Fruit fly (Drosophila melanogaster) whole organism, larva: Measurements from ENCODE around the gene neur.
A peak's percentile ranks its signal among the peaks of the same experiment; 100 is the strongest.

ENCODE experiments used
- noc ChIP-seq: fragments of 200-800 bp; sonication (Bioruptor generic); optimal IDR thresholded peaks from 3 replicates; lab custom pipeline; 2019; ENCODE audit warnings: missing biosample characterization, mild to moderate bottlenecking, missing genetic modification characterization, moderate library complexity

The neur gene

DNA sequence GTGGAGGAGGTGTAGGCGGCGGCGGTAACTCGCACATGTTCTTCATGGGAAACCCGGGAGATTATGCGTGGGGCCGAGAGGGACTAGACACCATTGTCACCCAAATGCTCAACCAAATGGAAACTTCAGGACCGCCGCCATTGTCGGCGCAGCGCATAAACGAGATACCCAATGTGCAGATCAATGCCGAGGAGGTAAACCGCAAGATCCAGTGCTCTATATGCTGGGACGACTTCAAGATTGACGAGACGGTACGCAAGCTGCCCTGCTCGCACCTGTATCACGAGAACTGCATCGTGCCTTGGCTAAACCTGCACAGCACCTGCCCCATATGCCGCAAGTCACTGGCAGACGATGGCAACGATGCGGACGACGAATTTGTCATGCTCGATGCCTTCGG, 32.0 kb downstream of the neur start:
- TF ChIP-seq noc (tag; lab: Kevin White, UChicago), result no peak

DNA sequence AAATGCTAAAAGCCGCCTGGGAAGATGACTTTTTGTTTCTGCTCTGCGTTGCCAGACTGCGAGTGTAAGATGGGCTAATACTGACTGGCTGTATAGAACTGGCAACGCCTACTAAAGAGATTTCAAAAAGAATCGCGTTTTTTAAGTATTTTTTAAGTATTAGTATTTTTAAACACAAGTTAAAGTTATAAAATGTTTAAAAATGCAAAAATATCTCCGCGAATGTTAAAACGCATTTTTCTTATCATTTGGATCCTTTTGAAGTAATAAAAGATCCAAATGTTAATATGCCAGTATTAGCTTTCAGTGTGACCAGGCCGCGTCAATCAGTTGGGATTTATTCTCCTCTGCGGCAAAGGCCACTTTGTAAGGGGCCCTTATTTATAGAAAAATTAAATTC, 33.1 kb downstream of the neur start, which contains the start of the genes Prosbeta3 and Iru:
Prosbeta3 (minus strand) TSS at position 98 of the 400 bp plus-strand sequence.
Iru (plus strand) TSS at position 328 of the 400 bp plus-strand sequence.
- TF ChIP-seq noc (tag; lab: Kevin White, UChicago), result no peak

DNA sequence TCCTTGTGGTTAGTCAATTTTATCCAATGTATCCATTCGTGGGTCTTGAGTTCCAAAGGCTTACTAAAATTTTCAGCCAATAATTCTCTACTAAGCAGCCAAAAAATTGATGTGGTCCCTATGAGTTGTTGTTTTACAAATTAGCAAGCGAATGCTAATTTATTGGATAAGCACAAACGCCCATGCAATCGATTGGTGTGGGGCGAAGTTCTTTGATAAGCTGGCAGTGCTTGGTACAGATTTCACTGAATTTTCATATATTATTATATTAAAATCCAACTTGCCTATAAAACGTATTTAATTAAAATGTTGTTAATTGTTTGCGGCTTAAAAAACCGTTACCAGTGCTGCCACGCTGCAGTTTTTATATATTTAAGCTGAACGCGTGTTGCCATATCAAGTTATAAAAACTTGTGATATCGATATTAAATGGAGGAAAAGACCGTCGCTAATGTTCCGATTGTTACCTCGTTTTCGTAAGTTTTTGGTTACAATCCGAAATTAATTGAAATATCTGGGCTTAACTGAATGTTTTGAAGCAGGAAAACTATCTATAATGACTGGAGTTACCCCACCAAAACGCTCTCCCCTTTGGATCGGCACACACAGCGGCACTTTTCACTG, 35.6 kb downstream of the neur start, which contains the start of the genes CG31100 and CG11980:
CG31100 (minus strand) TSS at position 51 of the 624 bp plus-strand sequence.
CG11980 (plus strand) TSS at position 418 of the 624 bp plus-strand sequence.
- no peak for TF ChIP-seq noc (tag; lab: Kevin White, UChicago)

- no peak for TF ChIP-seq noc (tag; lab: Kevin White, UChicago)
These were observed 36.7 kb downstream of the neur start for dm6 chr3R:9002542-9002941.

dm6 chr3R:9001720-9002240, 37.5 kb downstream of the neur start:
- no peak for TF ChIP-seq noc (tag; lab: Kevin White, UChicago)

DNA sequence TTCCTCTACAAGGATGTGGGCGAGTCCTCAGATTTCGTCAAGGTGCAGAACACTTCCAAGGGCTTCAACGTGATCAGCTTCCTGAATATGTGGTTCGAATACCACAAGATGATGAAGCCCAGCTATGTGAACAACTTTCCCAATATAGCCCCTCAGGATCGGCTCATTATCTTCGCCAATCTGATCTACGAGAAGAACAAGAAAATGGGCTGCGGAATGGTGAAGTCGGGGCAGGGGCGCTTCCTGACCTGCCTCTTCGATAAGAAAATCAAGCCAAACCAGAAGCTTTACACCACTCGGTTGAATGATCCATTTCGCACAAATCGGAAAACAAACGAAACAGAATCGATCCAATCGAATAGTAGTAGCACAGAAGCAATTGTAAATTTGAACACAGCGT, 41.0 kb downstream of the neur start:
- no peak for TF ChIP-seq noc (tag; lab: Kevin White, UChicago)

dm6 chr3R:8997397-8997796, 41.9 kb downstream of the neur start, which contains the start of gene CG11977:
CG11977 (plus strand) TSS chr3R:8997697.
- TF ChIP-seq noc (tag; lab: Kevin White, UChicago), result no peak

dm6 chr3R:8992928-8993579, 46.2 kb downstream of the neur start, which contains the start of gene CG11975:
CG11975 (plus strand) TSS chr3R:8993253.
- TF ChIP-seq noc (tag; lab: Kevin White, UChicago), result peak; percentile 73

DNA sequence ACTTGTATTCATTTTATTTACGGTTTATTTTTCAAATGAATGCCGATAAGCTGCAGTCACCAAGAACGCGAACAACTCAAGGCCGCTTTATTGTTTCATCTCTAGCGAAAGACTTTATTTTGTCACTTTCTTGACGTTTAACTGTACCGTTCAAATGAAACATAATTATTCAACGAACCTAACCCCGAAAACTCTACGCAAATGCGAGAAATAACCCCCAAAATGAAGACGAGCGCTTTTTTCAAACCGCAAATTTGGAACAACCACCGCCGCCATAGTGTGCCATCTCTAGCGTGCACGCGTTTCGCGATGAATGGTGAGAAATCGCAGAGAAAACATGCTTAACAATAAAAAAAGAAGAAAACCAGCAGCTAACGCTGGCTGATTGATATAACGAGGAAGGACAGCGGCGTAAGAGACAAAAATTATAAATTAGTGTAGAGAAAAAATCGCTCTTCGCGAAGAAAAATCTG, 54.6 kb downstream of the neur start, which contains the start of gene CG11970:
CG11970 (plus strand) TSS at position 117 of the 473 bp plus-strand sequence.
- no peak for TF ChIP-seq noc (tag; lab: Kevin White, UChicago)

- TF ChIP-seq noc (tag; lab: Kevin White, UChicago), result no peak
These were observed 55.1 kb downstream of the neur start, which contains the start of gene RagA-B for dm6 chr3R:8984141-8984540. RagA-B (minus strand) TSS chr3R:8984315.

dm6 chr3R:8981209-8981996, 57.9 kb downstream of the neur start:
- TF ChIP-seq noc (tag; lab: Kevin White, UChicago), result no peak

DNA sequence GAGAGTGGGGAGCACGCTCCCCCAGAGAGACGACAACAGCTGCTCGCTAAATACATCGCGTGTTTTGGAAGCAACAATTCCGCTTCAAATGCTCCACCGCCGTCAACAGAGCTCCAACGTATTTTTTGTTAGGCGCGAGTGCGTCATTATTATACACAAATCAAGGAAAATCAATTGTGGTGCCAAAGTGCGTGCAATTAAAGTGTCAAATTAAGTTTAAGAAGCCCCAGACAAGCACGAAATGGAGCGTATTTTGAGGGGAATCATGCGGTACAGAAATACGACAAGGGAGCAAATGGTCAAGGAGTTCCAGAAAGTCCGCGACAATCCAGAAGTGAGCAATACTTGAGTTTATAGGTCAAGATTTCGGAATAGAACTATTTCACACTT, 58.5 kb downstream of the neur start, which contains the start of gene CAHbeta:
CAHbeta (plus strand) TSS at position 85 of the 390 bp plus-strand sequence.
- peak; percentile 40 for TF ChIP-seq noc (tag; lab: Kevin White, UChicago)

- TF ChIP-seq noc (tag; lab: Kevin White, UChicago), result peak; percentile 40
These were observed 59.2 kb downstream of the neur start for dm6 chr3R:8979850-8980775.

DNA sequence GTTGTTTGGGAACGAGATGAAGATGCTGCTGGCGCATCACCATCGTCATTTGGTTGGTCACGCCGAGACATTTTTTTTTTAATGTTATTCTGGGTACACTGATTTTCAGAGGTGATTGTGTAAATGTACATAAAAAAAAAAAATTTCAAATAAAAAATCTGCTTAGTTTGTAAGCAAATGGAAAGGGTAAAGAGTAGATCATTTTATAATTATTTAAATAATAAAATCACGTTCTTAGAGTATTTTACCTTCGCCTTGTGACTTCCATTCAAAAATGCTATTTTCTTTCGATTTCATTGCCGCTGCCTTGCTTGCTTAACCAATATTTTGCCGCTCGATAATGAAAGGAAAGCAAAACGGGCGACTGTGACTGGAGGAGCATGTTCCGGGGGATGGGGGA, 60.5 kb downstream of the neur start:
- TF ChIP-seq noc (tag; lab: Kevin White, UChicago), result no peak
